Fruit fly (Drosophila melanogaster) whole organism: ENCODE measurements around the gene Evi5.

Experiments used
- CG8478 ChIP-seq: fragments of >200 bp; optimal IDR thresholded peaks from 2 replicates; lab custom pipeline; 2018; ENCODE audit warnings: inconsistent platforms
- Dll ChIP-seq: fragments of >200 bp; optimal IDR thresholded peaks from 2 replicates; lab custom pipeline; 2017
- pan ChIP-seq: fragments of >200 bp; optimal IDR thresholded peaks from 2 replicates; lab custom pipeline; 2017
- psq ChIP-seq: fragments of >200 bp; optimal IDR thresholded peaks from 2 replicates; lab custom pipeline; 2017
- usp ChIP-seq: fragments of >200 bp; optimal IDR thresholded peaks from 2 replicates; lab custom pipeline; 2017; ENCODE audit warnings: missing biosample characterization, missing genetic modification characterization, mixed read lengths

dm6 chrX:11425401-11425800 is 28.8 kb downstream of the Evi5 start:
- no peak for TF ChIP-seq Dll
- TF ChIP-seq CG8478 (lab: Kevin White, UChicago) = no peak
- TF ChIP-seq usp (GFP tag; lab: Kevin White, UChicago) = no peak
- no peak for TF ChIP-seq psq (lab: Kevin White, UChicago)
- no peak for TF ChIP-seq pan (lab: Kevin White, UChicago)
